Worm (Caenorhabditis elegans) whole organism, L4 larva: ENCODE data around the gene F42G10.1.

Experiments used
- ceh-82 ChIP-seq: sonication (generic microtip); optimal IDR thresholded peaks from 2 replicates; lab custom pipeline; 2017; ENCODE audit warnings: missing biosample characterization, missing genetic modification characterization
- nhr-28 ChIP-seq: fragments of 150-350 bp; optimal IDR thresholded peaks from 2 replicates; lab custom pipeline; 2014; ENCODE audit warnings: missing biosample characterization, missing genetic modification characterization
- spr-1 ChIP-seq: sonication (generic microtip); optimal IDR thresholded peaks from 2 replicates; lab custom pipeline; 2016; ENCODE audit warnings: mild to moderate bottlenecking, missing genetic modification characterization, missing compliant biosample characterization

ce11 chrX:9988884-9989283 lies 33.1 kb downstream of the F42G10.1 start:
- TF ChIP-seq nhr-28 (tag; lab: Kevin White, UChicago) (no peak), spr-1 (tag; lab: Kevin White, UChicago) (no peak), ceh-82 (tag; lab: Kevin White, UChicago) (no peak)
